Worm (Caenorhabditis elegans): ENCODE measurements around the gene F08G2.8.

ce11 chrII:13903482-13903881, 51.4 kb downstream of the F08G2.8 start:
- no peak for TF ChIP-seq him-1 (tag; optimal IDR thresholded peaks at IDR 0.05)
- no peak for TF ChIP-seq W03F9.2 (tag; optimal IDR thresholded peaks at IDR 0.05)
- TF ChIP-seq dao-5 (tag; optimal IDR thresholded peaks at IDR 0.05), result no peak

Measured in whole organism, L4/young adult.